Worm (Caenorhabditis elegans) whole organism, young adult: ENCODE data around the gene gcy-11.

Experiments used
- B0336.3 ChIP-seq: fragments of 200-800 bp; sonication (Bioruptor generic); IDR thresholded peaks from 2 replicates; pipeline ENCODE4 v1.3.6; 2022; ENCODE audit warnings: missing genetic modification characterization, missing compliant biosample characterization
- C06A6.2 ChIP-seq: fragments of 200-800 bp; sonication (Bioruptor generic); conservative IDR thresholded peaks from 2 replicates; pipeline ENCODE4 v1.3.6; 2022; ENCODE audit warnings: missing genetic modification characterization, missing compliant biosample characterization
- F39B2.1 ChIP-seq: fragments of 200-800 bp; sonication (Bioruptor generic); IDR thresholded peaks from 2 replicates; pipeline ENCODE4 v1.3.6; 2022; ENCODE audit warnings: missing genetic modification reagents, missing genetic modification characterization, missing compliant biosample characterization
- K12H6.12 ChIP-seq: fragments of 200-800 bp; sonication (Bioruptor generic); optimal IDR thresholded peaks from 2 replicates; lab custom pipeline; 2018; ENCODE audit warnings: mild to moderate bottlenecking, missing genetic modification characterization, missing compliant biosample characterization
- ama-1 ChIP-seq, 3 experiments: fragments of 150-350 bp in 1 of 3; sonication (generic microtip) in 2 of 3; optimal IDR thresholded peaks; 2 replicates each; lab custom pipeline; 2014 to 2018; ENCODE audit warnings: missing biosample characterization in 2 of 3, missing genetic modification characterization in 2 of 3, missing genetic modification reagents in 2 of 3
- bed-2 ChIP-seq: fragments of 200-800 bp; sonication (Bioruptor generic); IDR thresholded peaks from 2 replicates; pipeline ENCODE4 v1.3.6; 2022; ENCODE audit warnings: missing genetic modification reagents, missing genetic modification characterization, missing compliant biosample characterization
- efl-1 ChIP-seq: fragments of 150-350 bp; optimal IDR thresholded peaks from 2 replicates; lab custom pipeline; 2014; ENCODE audit warnings: missing biosample characterization, missing genetic modification reagents, missing genetic modification characterization
- ekl-4 ChIP-seq: fragments of 200-800 bp; sonication (Bioruptor generic); IDR thresholded peaks from 2 replicates; pipeline ENCODE4 v1.3.6; 2022; ENCODE audit warnings: missing genetic modification reagents, missing genetic modification characterization, missing compliant biosample characterization
- gei-17 ChIP-seq: fragments of 200-800 bp; sonication (Bioruptor generic); optimal IDR thresholded peaks from 2 replicates; lab custom pipeline; 2018; ENCODE audit warnings: mild to moderate bottlenecking, missing genetic modification characterization, missing compliant biosample characterization
- madf-8 ChIP-seq: fragments of 200-800 bp; sonication (Bioruptor generic); conservative IDR thresholded peaks from 2 replicates; pipeline ENCODE4 v1.3.6; 2022; ENCODE audit warnings: missing genetic modification reagents, missing genetic modification characterization, missing compliant biosample characterization
- nfya-1 ChIP-seq: sonication (generic microtip); optimal IDR thresholded peaks from 2 replicates; lab custom pipeline; 2017; ENCODE audit warnings: antibody characterized with exemption, missing compliant biosample characterization, missing genetic modification characterization, borderline replicate concordance; ENCODE audit not compliant: insufficient read depth
- nhr-27 ChIP-seq: fragments of 200-800 bp; sonication (Bioruptor generic); optimal IDR thresholded peaks from 2 replicates; lab custom pipeline; 2018; ENCODE audit warnings: mild to moderate bottlenecking, missing genetic modification characterization, moderate library complexity, missing compliant biosample characterization
- ztf-26 ChIP-seq: sonication (generic microtip); optimal IDR thresholded peaks from 2 replicates; lab custom pipeline; 2017; ENCODE audit warnings: missing genetic modification characterization, missing compliant biosample characterization

Gene gcy-11

DNA sequence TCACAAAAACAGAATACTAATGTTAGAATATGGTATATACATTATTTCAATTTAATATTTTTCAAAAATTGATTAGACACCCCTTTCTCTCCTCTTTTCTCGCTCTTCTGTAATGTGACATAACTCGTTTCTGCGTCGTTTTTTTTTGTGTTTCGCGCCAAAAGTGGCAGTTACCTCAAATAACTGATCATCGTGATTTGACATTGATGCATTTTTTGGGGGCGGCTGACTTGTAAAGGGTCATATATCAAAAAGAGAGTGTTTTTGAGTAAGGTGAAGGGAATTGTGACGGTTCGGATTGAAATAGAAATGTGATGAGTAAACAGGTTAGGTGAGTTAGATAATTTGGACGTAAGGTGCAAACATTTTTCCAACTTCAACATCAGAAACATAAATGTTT, 57.4 kb downstream of the gcy-11 start:
- no peak for TF ChIP-seq efl-1 (GFP tag; lab: Kevin White, UChicago)
- TF ChIP-seq ama-1 (optimal IDR thresholded peaks at IDR 0.05; lab: Kevin White, UChicago), result no peak
- TF ChIP-seq ama-1 (GFP tag; optimal IDR thresholded peaks at IDR 0.05; lab: Kevin White, UChicago), result no peak
- TF ChIP-seq madf-8 (GFP tag; lab: Robert Waterston, UW), result no peak
- TF ChIP-seq ztf-26 (tag; lab: Kevin White, UChicago), result no peak
- no peak for TF ChIP-seq gei-17 (GFP tag; lab: Kevin White, UChicago)
- TF ChIP-seq bed-2 (GFP tag; lab: Robert Waterston, UW), result no peak
- TF ChIP-seq B0336.3 (GFP tag; lab: Robert Waterston, UW), result no peak
- TF ChIP-seq C06A6.2 (GFP tag; lab: Robert Waterston, UW), result no peak
- TF ChIP-seq F39B2.1 (GFP tag; lab: Robert Waterston, UW), result no peak
- TF ChIP-seq nfya-1 (tag; lab: Kevin White, UChicago), result no peak
- TF ChIP-seq nhr-27 (tag; lab: Kevin White, UChicago), result no peak
- no peak for TF ChIP-seq K12H6.12
- TF ChIP-seq ekl-4 (GFP tag; lab: Robert Waterston, UW), result no peak
- TF ChIP-seq, all 124 proteins: peak for 0
